Fruit fly (Drosophila melanogaster): ENCODE data around the gene CG2680.

The CG2680 gene

DNA sequence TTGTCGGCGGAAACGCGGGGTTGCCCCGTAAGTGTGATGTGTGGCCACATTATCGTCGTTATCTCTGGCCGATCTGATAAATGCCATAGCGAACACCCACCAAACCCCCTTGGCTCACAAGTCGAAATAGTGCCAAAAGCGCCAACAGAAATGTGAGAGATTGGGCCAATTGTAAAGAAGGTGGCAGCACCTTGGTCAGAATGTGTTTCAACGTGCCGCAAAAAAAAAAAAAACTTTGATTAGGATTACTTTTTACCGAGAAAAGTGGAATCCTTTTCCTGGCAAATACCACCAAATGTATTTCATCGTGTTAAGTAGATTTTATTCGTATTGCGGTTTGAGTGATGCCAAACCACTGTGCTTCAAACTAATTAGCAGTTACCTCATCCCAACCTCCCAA is 35.8 kb upstream of the CG2680 start (continued):
- TF ChIP-seq sens-2 (GFP tag; IDR thresholded peaks at IDR 0.05), result peak; percentile 72; the same call in 1 of the 2 replicates
- no peak for TF ChIP-seq yki (optimal IDR thresholded peaks at IDR 0.05)
- peak; percentile 63 for TF ChIP-seq Ets65A (GFP tag)
- peak; percentile 68 for TF ChIP-seq pnt (GFP tag; optimal IDR thresholded peaks at IDR 0.05)
- TF ChIP-seq tio (GFP tag; optimal IDR thresholded peaks at IDR 0.05), result peak; percentile 69
- no peak for TF ChIP-seq pfk (GFP tag; optimal IDR thresholded peaks at IDR 0.05)
- no peak for TF ChIP-seq sqz (GFP tag; optimal IDR thresholded peaks at IDR 0.05)
- TF ChIP-seq crol (GFP tag; IDR thresholded peaks at IDR 0.05), result peak; percentile 79
- TF ChIP-seq Mes4 (GFP tag; optimal IDR thresholded peaks at IDR 0.05), result peak; percentile 67
- TF ChIP-seq ci (GFP tag; IDR thresholded peaks at IDR 0.05), result peak; percentile 86
- TF ChIP-seq CG10267 (tag; optimal IDR thresholded peaks at IDR 0.05), result peak; percentile 5
- peak; percentile 87 for TF ChIP-seq vfl (GFP tag; optimal IDR thresholded peaks at IDR 0.05)
- peak; percentile 86 for TF ChIP-seq CG11085 (GFP tag; IDR thresholded peaks at IDR 0.05)
- peak; percentile 84 for TF ChIP-seq Fer3 (tag; optimal IDR thresholded peaks at IDR 0.05)
- TF ChIP-seq CG3281 (GFP tag; optimal IDR thresholded peaks at IDR 0.05), result peak; percentile 86
- no peak for TF ChIP-seq Deaf1 (tag; optimal IDR thresholded peaks at IDR 0.05)
- no peak for TF ChIP-seq Dp (GFP tag; optimal IDR thresholded peaks at IDR 0.05)
- TF ChIP-seq CG6813 (GFP tag; optimal IDR thresholded peaks at IDR 0.05), result peak; percentile 68
- peak; percentile 19 for TF ChIP-seq zen (tag; optimal IDR thresholded peaks at IDR 0.05)
- TF ChIP-seq CG17612 (GFP tag; IDR thresholded peaks at IDR 0.05), result peak; percentile 40; the same call in 1 of the 2 replicates
- TF ChIP-seq CG3726 (GFP tag; IDR thresholded peaks at IDR 0.05), result peak; percentile 83
- peak; percentile 80 for TF ChIP-seq CG9609 (GFP tag; optimal IDR thresholded peaks at IDR 0.05)
- TF ChIP-seq CG15011 (GFP tag; optimal IDR thresholded peaks at IDR 0.05), result peak; percentile 73
- peak; percentile 64 for TF ChIP-seq Chrac-16 (GFP tag; optimal IDR thresholded peaks at IDR 0.05)
- peak; percentile 90 for TF ChIP-seq CG15269 (tag; optimal IDR thresholded peaks at IDR 0.05)
- no peak for TF ChIP-seq mld (GFP tag; IDR thresholded peaks at IDR 0.05; ENCODE audit: partially characterized antibody)
- peak; percentile 83; the same call in 2 of the 3 replicates for TF ChIP-seq otp (GFP tag; IDR thresholded peaks at IDR 0.05)
- peak; percentile 83 for TF ChIP-seq B-H1 (GFP tag; IDR thresholded peaks at IDR 0.05)
- peak; percentile 79 for TF ChIP-seq Rx (GFP tag; IDR thresholded peaks at IDR 0.05)
- peak; percentile 78 for TF ChIP-seq crc (GFP tag; optimal IDR thresholded peaks at IDR 0.05)
- no peak for TF ChIP-seq CG7745 (tag; optimal IDR thresholded peaks at IDR 0.05)
- peak; percentile 71 for TF ChIP-seq CG12769 (tag; optimal IDR thresholded peaks at IDR 0.05)
- peak; percentile 81 for TF ChIP-seq CG10209 (GFP tag; optimal IDR thresholded peaks at IDR 0.05)
- peak in 1 of 2 experiments; percentile 48 for TF ChIP-seq bsh (GFP tag; optimal IDR thresholded peaks at IDR 0.05)
- peak; percentile 47 for TF ChIP-seq Asciz (GFP tag; optimal IDR thresholded peaks at IDR 0.05)
- TF ChIP-seq CG1602 (GFP tag; optimal IDR thresholded peaks at IDR 0.05), result no peak
- TF ChIP-seq CG12391 (tag; optimal IDR thresholded peaks at IDR 0.05), result peak; percentile 64
- no peak for TF ChIP-seq CG8359 (GFP tag; optimal IDR thresholded peaks at IDR 0.05; ENCODE audit: borderline replicate concordance)
- peak; percentile 82 for TF ChIP-seq HmgZ (tag; optimal IDR thresholded peaks at IDR 0.05)
- TF ChIP-seq Hr51 (GFP tag; optimal IDR thresholded peaks at IDR 0.05), result peak; percentile 73 to 81
- peak; percentile 81 for TF ChIP-seq Hand (GFP tag; optimal IDR thresholded peaks at IDR 0.05)
- peak; percentile 63 for TF ChIP-seq scrt (GFP tag; optimal IDR thresholded peaks at IDR 0.05)
- TF ChIP-seq pita (GFP tag; optimal IDR thresholded peaks at IDR 0.05), result no peak
- peak; percentile 15; the same call in 1 of the 2 replicates for TF ChIP-seq sim (GFP tag; IDR thresholded peaks at IDR 0.05)
- peak; percentile 85 for TF ChIP-seq Oaz (GFP tag; IDR thresholded peaks at IDR 0.05)
- no peak for TF ChIP-seq stwl (tag; optimal IDR thresholded peaks at IDR 0.05)
- peak; percentile 81 for TF ChIP-seq CG13624 (GFP tag; optimal IDR thresholded peaks at IDR 0.05)
- peak; percentile 77 for TF ChIP-seq CG32767 (GFP tag; IDR thresholded peaks at IDR 0.05)
- peak; percentile 87 for TF ChIP-seq CG2889 (GFP tag; IDR thresholded peaks at IDR 0.05)
- no peak for TF ChIP-seq z (GFP tag; IDR thresholded peaks at IDR 0.05)
- TF ChIP-seq ewg (GFP tag; optimal IDR thresholded peaks at IDR 0.05), result peak; percentile 22

Data from whole organism, embryonic.